Fruit fly (Drosophila melanogaster) whole organism, embryonic: Measurements from ENCODE around the gene Sidpn.

Source experiments
- CG10543 ChIP-seq: fragments of 200-800 bp; sonication (Bioruptor generic); optimal IDR thresholded peaks from 3 replicates; lab custom pipeline; 2017; ENCODE audit warnings: missing biosample characterization, mild to moderate bottlenecking, missing genetic modification characterization, moderate library complexity
- CG10654 ChIP-seq: fragments of 200-800 bp; sonication (Bioruptor generic); optimal IDR thresholded peaks from 2 replicates; lab custom pipeline; 2016; ENCODE audit warnings: missing biosample characterization, missing genetic modification characterization
- CG11504 ChIP-seq: fragments of 200-800 bp; sonication (Bioruptor generic); optimal IDR thresholded peaks from 3 replicates; lab custom pipeline; 2019; ENCODE audit warnings: missing biosample characterization, mild to moderate bottlenecking, missing genetic modification characterization, moderate library complexity
- CG12299 ChIP-seq: fragments of 200-800 bp; sonication (Bioruptor generic); optimal IDR thresholded peaks from 2 replicates; lab custom pipeline; 2018; ENCODE audit warnings: missing biosample characterization, mild to moderate bottlenecking, missing genetic modification characterization
- CG13123 ChIP-seq: fragments of 200-800 bp; sonication (Bioruptor generic); optimal IDR thresholded peaks from 2 replicates; lab custom pipeline; 2016; ENCODE audit warnings: missing biosample characterization, missing genetic modification characterization
- CG14667 ChIP-seq: fragments of 200-800 bp; sonication (Bioruptor generic); IDR thresholded peaks from 2 replicates; pipeline ENCODE4 v1.3.6; 2022; ENCODE audit warnings: missing biosample characterization, missing genetic modification characterization
- CG1602 ChIP-seq: fragments of 200-800 bp; sonication (Bioruptor generic); optimal IDR thresholded peaks from 3 replicates; lab custom pipeline; 2016; ENCODE audit warnings: missing biosample characterization, missing genetic modification characterization
- CG30020 ChIP-seq: fragments of 200-800 bp; optimal IDR thresholded peaks from 2 replicates; lab custom pipeline; 2019; ENCODE audit warnings: missing biosample characterization, mild to moderate bottlenecking, missing genetic modification characterization, moderate library complexity
- CG3407 ChIP-seq: fragments of 200-800 bp; sonication (Bioruptor generic); optimal IDR thresholded peaks from 2 replicates; lab custom pipeline; 2018; ENCODE audit warnings: missing biosample characterization, mild to moderate bottlenecking, missing genetic modification characterization
- CG34376 ChIP-seq: fragments of 200-800 bp; sonication (Bioruptor generic); optimal IDR thresholded peaks from 2 replicates; lab custom pipeline; 2018; ENCODE audit warnings: missing biosample characterization, mild to moderate bottlenecking, missing genetic modification characterization
- CG4404 ChIP-seq: fragments of 200-800 bp; sonication (Bioruptor generic); IDR thresholded peaks from 2 replicates; pipeline ENCODE4 v1.3.6; 2022; ENCODE audit warnings: missing biosample characterization, missing genetic modification characterization
- CG4820 ChIP-seq: fragments of 200-800 bp; sonication (Bioruptor generic); optimal IDR thresholded peaks from 3 replicates; lab custom pipeline; 2016; ENCODE audit warnings: missing biosample characterization, missing genetic modification characterization
- CG7839 ChIP-seq: fragments of 200-800 bp; sonication (Bioruptor generic); optimal IDR thresholded peaks from 3 replicates; lab custom pipeline; 2018; ENCODE audit warnings: missing biosample characterization, mild to moderate bottlenecking, missing genetic modification characterization, moderate library complexity
- CG8290 ChIP-seq, 3 experiments: fragments of 200-800 bp; sonication (Bioruptor generic); optimal IDR thresholded peaks; 2 replicates each; lab custom pipeline; 2016 to 2019; ENCODE audit warnings: missing biosample characterization in 3 of 3, missing genetic modification characterization in 3 of 3, mild to moderate bottlenecking in 2 of 3, moderate library complexity in 1 of 3
- CG9727 ChIP-seq: fragments of 200-800 bp; sonication (Bioruptor generic); optimal IDR thresholded peaks from 3 replicates; lab custom pipeline; 2017; ENCODE audit warnings: missing biosample characterization, mild to moderate bottlenecking, missing genetic modification characterization
- CHES-1-like ChIP-seq: fragments of 200-800 bp; sonication (Bioruptor generic); optimal IDR thresholded peaks from 2 replicates; lab custom pipeline; 2016; ENCODE audit warnings: missing biosample characterization, missing genetic modification characterization
- Chrac-16 ChIP-seq: fragments of 200-800 bp; sonication (Bioruptor generic); optimal IDR thresholded peaks from 3 replicates; lab custom pipeline; 2016; ENCODE audit warnings: missing biosample characterization, missing genetic modification characterization
- CrebB ChIP-seq: fragments of 200-800 bp; sonication (Bioruptor generic); optimal IDR thresholded peaks from 3 replicates; lab custom pipeline; 2018; ENCODE audit warnings: missing biosample characterization, mild to moderate bottlenecking, missing genetic modification characterization
- D19B ChIP-seq: fragments of 200-800 bp; sonication (Bioruptor generic); optimal IDR thresholded peaks from 2 replicates; lab custom pipeline; 2017; ENCODE audit warnings: missing biosample characterization, mild to moderate bottlenecking, missing genetic modification characterization
- E2f1 ChIP-seq: fragments of 200-800 bp; sonication (Bioruptor generic); IDR thresholded peaks from 2 replicates; pipeline ENCODE4 v1.3.6; 2022; ENCODE audit warnings: missing biosample characterization, missing genetic modification characterization
- ERR ChIP-seq: fragments of 200-800 bp; sonication (Bioruptor generic); optimal IDR thresholded peaks from 2 replicates; lab custom pipeline; 2016; ENCODE audit warnings: missing biosample characterization, missing genetic modification characterization
- Hmx ChIP-seq: fragments of 200-800 bp; sonication (Bioruptor generic); optimal IDR thresholded peaks from 2 replicates; lab custom pipeline; 2016; ENCODE audit warnings: missing biosample characterization, missing genetic modification characterization
- MBD-R2 ChIP-seq: fragments of 200-800 bp; sonication (Bioruptor generic); IDR thresholded peaks from 2 replicates; pipeline ENCODE4 v1.3.6; 2022; ENCODE audit warnings: missing biosample characterization, missing genetic modification characterization
- NK7.1 ChIP-seq: fragments of 200-800 bp; sonication (Bioruptor generic); optimal IDR thresholded peaks from 3 replicates; lab custom pipeline; 2016; ENCODE audit warnings: missing biosample characterization, missing genetic modification characterization
- Oaz ChIP-seq: fragments of 200-800 bp; sonication (Bioruptor generic); IDR thresholded peaks from 2 replicates; pipeline ENCODE4 v1.3.6; 2022; ENCODE audit warnings: missing biosample characterization, missing genetic modification characterization
- Opbp ChIP-seq: fragments of 200-800 bp; sonication (Bioruptor generic); IDR thresholded peaks from 3 replicates; pipeline ENCODE4 v1.3.6; 2022; ENCODE audit warnings: missing biosample characterization, missing genetic modification characterization; ENCODE audit not compliant: partially characterized antibody
- Poxn ChIP-seq: fragments of 200-800 bp; sonication (Bioruptor generic); IDR thresholded peaks from 2 replicates; pipeline ENCODE4 v1.3.6; 2022; ENCODE audit warnings: missing biosample characterization, missing genetic modification characterization
- Sry-δ ChIP-seq: fragments of 200-800 bp; sonication (Bioruptor generic); optimal IDR thresholded peaks from 2 replicates; lab custom pipeline; 2016; ENCODE audit warnings: missing biosample characterization, missing genetic modification characterization
- Vsx1 ChIP-seq: fragments of 200-800 bp; sonication (Bioruptor generic); optimal IDR thresholded peaks from 2 replicates; lab custom pipeline; 2017; ENCODE audit warnings: missing biosample characterization, mild to moderate bottlenecking, missing genetic modification characterization, missing genetic modification reagents
- ap ChIP-seq: fragments of 200-800 bp; sonication (Bioruptor generic); IDR thresholded peaks from 2 replicates; pipeline ENCODE4 v1.3.6; 2022; ENCODE audit warnings: missing biosample characterization, missing genetic modification characterization
- bsh ChIP-seq, 2 experiments: fragments of 200-800 bp; sonication (Bioruptor generic); optimal IDR thresholded peaks; 2 replicates each; lab custom pipeline; 2017 to 2018; ENCODE audit warnings: mild to moderate bottlenecking in 2 of 2, missing biosample characterization in 2 of 2, missing genetic modification characterization in 2 of 2, moderate library complexity in 1 of 2
- croc ChIP-seq: fragments of 200-800 bp; sonication (Bioruptor generic); conservative IDR thresholded peaks from 3 replicates; pipeline ENCODE4 v1.3.6; 2022; ENCODE audit warnings: missing biosample characterization, missing genetic modification characterization
- dysf ChIP-seq: fragments of 200-800 bp; sonication (Bioruptor generic); IDR thresholded peaks from 3 replicates; pipeline ENCODE4 v1.3.6; 2022; ENCODE audit warnings: missing biosample characterization, missing genetic modification characterization
- emc ChIP-seq: fragments of 200-800 bp; sonication (Bioruptor generic); optimal IDR thresholded peaks from 2 replicates; lab custom pipeline; 2016; ENCODE audit warnings: missing biosample characterization, missing genetic modification characterization
- gfzf ChIP-seq: fragments of 200-800 bp; sonication (Bioruptor generic); optimal IDR thresholded peaks from 2 replicates; lab custom pipeline; 2016; ENCODE audit warnings: missing biosample characterization, mild to moderate bottlenecking, missing genetic modification characterization, moderate library complexity
- hkb ChIP-seq, 2 experiments: fragments of 200-800 bp in 1 of 2; fragments of >200 bp in 1 of 2; sonication (Bioruptor generic) in 1 of 2; IDR thresholded peaks in 1 of 2; optimal IDR thresholded peaks in 1 of 2; 2 replicates each; pipeline versions ENCODE4 v1.3.6 to Lab custom; 2017 to 2022; ENCODE audit warnings: missing biosample characterization in 1 of 2, missing genetic modification characterization in 1 of 2
- hth ChIP-seq: fragments of >200 bp; optimal IDR thresholded peaks from 2 replicates; lab custom pipeline; 2017; ENCODE audit warnings: inconsistent platforms
- jumu ChIP-seq: fragments of 200-800 bp; sonication (Bioruptor generic); optimal IDR thresholded peaks from 3 replicates; lab custom pipeline; 2016; ENCODE audit warnings: missing biosample characterization, missing genetic modification characterization
- luna ChIP-seq: fragments of 200-800 bp; sonication (Bioruptor generic); optimal IDR thresholded peaks from 2 replicates; lab custom pipeline; 2016; ENCODE audit warnings: missing biosample characterization, missing genetic modification characterization
- mld ChIP-seq: fragments of 200-800 bp; sonication (Bioruptor generic); IDR thresholded peaks from 3 replicates; pipeline ENCODE4 v1.3.6; 2022; ENCODE audit warnings: missing biosample characterization, missing genetic modification characterization; ENCODE audit not compliant: partially characterized antibody
- pan ChIP-seq, 4 experiments: fragments of >200 bp in 3 of 4; fragments of 200-800 bp in 1 of 4; sonication (Bioruptor generic) in 1 of 4; optimal IDR thresholded peaks in 3 of 4; IDR thresholded peaks in 1 of 4; 2 replicates each; pipeline versions ENCODE4 v1.3.6 to Lab custom; 2017 to 2022; ENCODE audit warnings: missing biosample characterization in 2 of 4, missing genetic modification characterization in 2 of 4, mixed read lengths in 1 of 4
- pzg ChIP-seq: fragments of 200-800 bp; sonication (Bioruptor generic); optimal IDR thresholded peaks from 3 replicates; lab custom pipeline; 2018; ENCODE audit warnings: missing biosample characterization, mild to moderate bottlenecking, missing genetic modification characterization, moderate library complexity
- row ChIP-seq: fragments of 200-800 bp; sonication (Bioruptor generic); IDR thresholded peaks from 3 replicates; pipeline ENCODE4 v1.3.6; 2022; ENCODE audit warnings: missing biosample characterization, missing genetic modification characterization
- run ChIP-seq: fragments of 200-800 bp; sonication (Bioruptor generic); optimal IDR thresholded peaks from 3 replicates; lab custom pipeline; 2018; ENCODE audit warnings: missing biosample characterization, mild to moderate bottlenecking, missing genetic modification characterization
- sima ChIP-seq: fragments of 200-800 bp; sonication (Bioruptor generic); optimal IDR thresholded peaks from 2 replicates; lab custom pipeline; 2016; ENCODE audit warnings: missing biosample characterization, missing genetic modification characterization
- sna ChIP-seq: fragments of 200-800 bp; sonication (Bioruptor generic); IDR thresholded peaks from 2 replicates; pipeline ENCODE4 v1.3.6; 2022; ENCODE audit warnings: missing biosample characterization, missing genetic modification characterization; ENCODE audit not compliant: partially characterized antibody
- trh ChIP-seq: fragments of 200-800 bp; sonication (Bioruptor generic); optimal IDR thresholded peaks from 2 replicates; lab custom pipeline; 2016; ENCODE audit warnings: missing biosample characterization, missing genetic modification characterization
- tup ChIP-seq: fragments of 200-800 bp; sonication (Bioruptor generic); optimal IDR thresholded peaks from 2 replicates; lab custom pipeline; 2016; ENCODE audit warnings: missing biosample characterization, mild to moderate bottlenecking, missing genetic modification characterization, moderate library complexity
- vfl ChIP-seq: fragments of 200-800 bp; sonication (Bioruptor generic); optimal IDR thresholded peaks from 2 replicates; lab custom pipeline; 2016; ENCODE audit warnings: missing biosample characterization, missing genetic modification characterization
- zen ChIP-seq: fragments of 200-800 bp; sonication (Bioruptor generic); optimal IDR thresholded peaks from 3 replicates; lab custom pipeline; 2018; ENCODE audit warnings: missing biosample characterization, mild to moderate bottlenecking, missing genetic modification characterization, moderate library complexity

The Sidpn gene

dm6 chr2L:19019160-19019592, 8.3 kb upstream of the Sidpn start (continued):
- TF ChIP-seq MBD-R2 (GFP tag; lab: Robert Waterston, UW) = no peak
- no peak for TF ChIP-seq luna
- peak; percentile 50 for TF ChIP-seq CG9727 (GFP tag; lab: Kevin White, UChicago)
- no peak for TF ChIP-seq Hmx (GFP tag; lab: Kevin White, UChicago)
- no peak for TF ChIP-seq ap (GFP tag; lab: Robert Waterston, UW)
- no peak for TF ChIP-seq hth (lab: Kevin White, UChicago)
- no peak for TF ChIP-seq zen (tag; lab: Kevin White, UChicago)
- TF ChIP-seq jumu (GFP tag; lab: Kevin White, UChicago) = no peak
- no peak for TF ChIP-seq CHES-1-like
- TF ChIP-seq D19B (GFP tag; lab: Kevin White, UChicago) = no peak
- no peak for TF ChIP-seq pan (optimal IDR thresholded peaks at IDR 0.05; lab: Kevin White, UChicago)
- TF ChIP-seq pan (GFP tag; optimal IDR thresholded peaks at IDR 0.05 in 1 of 2, IDR thresholded peaks at IDR 0.05 in 1 of 2) = no peak
- no peak for TF ChIP-seq gfzf (GFP tag; lab: Kevin White, UChicago)
- no peak for TF ChIP-seq croc (GFP tag; lab: Robert Waterston, UW)
- peak; percentile 47; the same call in 2 of the 3 replicates for TF ChIP-seq row
- no peak for TF ChIP-seq tup (GFP tag; lab: Kevin White, UChicago)
- no peak for TF ChIP-seq E2f1 (GFP tag; lab: Robert Waterston, UW)
- no peak for TF ChIP-seq Oaz (GFP tag; lab: Robert Waterston, UW)
- TF ChIP-seq pzg (GFP tag; lab: Kevin White, UChicago) = no peak
- TF ChIP-seq sima (GFP tag; lab: Kevin White, UChicago) = no peak
- TF ChIP-seq CG7839 (tag; lab: Kevin White, UChicago) = peak; percentile 38
- TF ChIP-seq emc = no peak
- TF ChIP-seq CrebB (tag; lab: Kevin White, UChicago) = no peak
- TF ChIP-seq Poxn (GFP tag; lab: Robert Waterston, UW) = no peak
- no peak for TF ChIP-seq CG13123 (GFP tag; lab: Kevin White, UChicago)
- no peak for TF ChIP-seq Chrac-16 (GFP tag; lab: Kevin White, UChicago)
- no peak for TF ChIP-seq vfl (GFP tag; lab: Kevin White, UChicago)
- no peak for TF ChIP-seq Vsx1
- no peak for TF ChIP-seq NK7.1 (GFP tag; lab: Kevin White, UChicago)
- TF ChIP-seq CG11504 = peak; percentile 65
- no peak for TF ChIP-seq mld (GFP tag; lab: Robert Waterston, UW)
- no peak for TF ChIP-seq CG4404 (GFP tag; lab: Robert Waterston, UW)
- 0 out of 3 replicates have a peak, but pooled peaks have one; percentile 32 for TF ChIP-seq dysf
- TF ChIP-seq CG3407 (GFP tag; lab: Kevin White, UChicago) = no peak
- no peak for TF ChIP-seq sna (GFP tag; lab: Robert Waterston, UW)
- no peak for TF ChIP-seq CG30020
- TF ChIP-seq CG8290 (GFP tag; optimal IDR thresholded peaks at IDR 0.05; lab: Kevin White, UChicago) = no peak
- no peak for TF ChIP-seq CG8290 (tag; optimal IDR thresholded peaks at IDR 0.05; lab: Kevin White, UChicago)
- TF ChIP-seq CG4820 (GFP tag; lab: Kevin White, UChicago) = no peak
- TF ChIP-seq CG10543 = no peak
- TF ChIP-seq CG1602 (GFP tag; lab: Kevin White, UChicago) = no peak
- no peak for TF ChIP-seq CG14667
- TF ChIP-seq CG12299 = no peak
- TF ChIP-seq run (tag; lab: Kevin White, UChicago) = no peak
- TF ChIP-seq trh (GFP tag; lab: Kevin White, UChicago) = no peak
- no peak for TF ChIP-seq ERR (GFP tag; lab: Kevin White, UChicago)
- no peak for TF ChIP-seq Opbp (GFP tag; lab: Robert Waterston, UW)
- peak; percentile 34 for TF ChIP-seq CG34376 (GFP tag; lab: Kevin White, UChicago)
- no peak for TF ChIP-seq hkb (optimal IDR thresholded peaks at IDR 0.05; lab: Kevin White, UChicago)
- TF ChIP-seq hkb (GFP tag; IDR thresholded peaks at IDR 0.05; lab: Robert Waterston, UW) = no peak
- TF ChIP-seq Sry-δ (GFP tag; lab: Kevin White, UChicago) = no peak
- TF ChIP-seq CG10654 (GFP tag; lab: Kevin White, UChicago) = no peak
- no peak for TF ChIP-seq bsh (GFP tag; optimal IDR thresholded peaks at IDR 0.05; lab: Kevin White, UChicago)
